Fruit fly (Drosophila melanogaster) whole organism, embryonic: ENCODE results near the gene foxo.

ENCODE experiments used
- Asciz ChIP-seq: fragments of 200-800 bp; sonication (Bioruptor generic); optimal IDR thresholded peaks from 2 replicates; lab custom pipeline; 2017; ENCODE audit warnings: missing biosample characterization, mild to moderate bottlenecking, missing genetic modification characterization, missing genetic modification reagents
- Atf-2 ChIP-seq: fragments of 200-800 bp; sonication (Bioruptor generic); optimal IDR thresholded peaks from 2 replicates; lab custom pipeline; 2016; ENCODE audit warnings: missing biosample characterization, missing genetic modification characterization
- Blimp-1 ChIP-seq: fragments of 200-800 bp; sonication (Bioruptor generic); optimal IDR thresholded peaks from 3 replicates; lab custom pipeline; 2018; ENCODE audit warnings: missing biosample characterization, missing genetic modification characterization, mild to moderate bottlenecking, moderate library complexity, missing genetic modification reagents
- CG10431 ChIP-seq: fragments of 200-800 bp; sonication (Bioruptor generic); optimal IDR thresholded peaks from 3 replicates; lab custom pipeline; 2018; ENCODE audit warnings: missing biosample characterization, mild to moderate bottlenecking, missing genetic modification characterization
- CG10462 ChIP-seq: fragments of 200-800 bp; sonication (Bioruptor generic); optimal IDR thresholded peaks from 2 replicates; lab custom pipeline; 2016; ENCODE audit warnings: missing biosample characterization, missing genetic modification characterization
- CG11723 ChIP-seq: fragments of 200-800 bp; sonication (Bioruptor generic); optimal IDR thresholded peaks from 2 replicates; lab custom pipeline; 2017; ENCODE audit warnings: missing biosample characterization, mild to moderate bottlenecking, missing genetic modification characterization
- CG13775 ChIP-seq: fragments of 200-800 bp; sonication (Bioruptor generic); optimal IDR thresholded peaks from 3 replicates; lab custom pipeline; 2017; ENCODE audit warnings: missing biosample characterization, mild to moderate bottlenecking, missing genetic modification characterization
- CG14710 ChIP-seq: fragments of 200-800 bp; sonication (Bioruptor generic); optimal IDR thresholded peaks from 3 replicates; lab custom pipeline; 2019; ENCODE audit warnings: missing biosample characterization, mild to moderate bottlenecking, missing genetic modification characterization, moderate library complexity
- CG15073 ChIP-seq: fragments of 200-800 bp; sonication (Bioruptor generic); optimal IDR thresholded peaks from 2 replicates; lab custom pipeline; 2016; ENCODE audit warnings: missing biosample characterization, missing genetic modification characterization
- CG15696 ChIP-seq: fragments of 200-800 bp; sonication (Bioruptor generic); optimal IDR thresholded peaks from 2 replicates; lab custom pipeline; 2019; ENCODE audit warnings: missing biosample characterization, mild to moderate bottlenecking, missing genetic modification characterization, moderate library complexity
- CG17385 ChIP-seq: fragments of 200-800 bp; sonication (Bioruptor generic); optimal IDR thresholded peaks from 3 replicates; lab custom pipeline; 2018; ENCODE audit warnings: missing biosample characterization, mild to moderate bottlenecking, missing genetic modification characterization
- CG18262 ChIP-seq: fragments of 200-800 bp; optimal IDR thresholded peaks from 3 replicates; lab custom pipeline; 2019; ENCODE audit warnings: missing biosample characterization, mild to moderate bottlenecking, missing genetic modification characterization, moderate library complexity
- CG31441 ChIP-seq: fragments of 200-800 bp; sonication (Bioruptor generic); IDR thresholded peaks from 2 replicates; pipeline ENCODE4 v1.3.6; 2022; ENCODE audit warnings: missing biosample characterization, missing genetic modification characterization
- CG3281 ChIP-seq: fragments of 200-800 bp; sonication (Bioruptor generic); optimal IDR thresholded peaks from 3 replicates; lab custom pipeline; 2017; ENCODE audit warnings: missing biosample characterization, mild to moderate bottlenecking, missing genetic modification characterization
- CG33213 ChIP-seq: fragments of 200-800 bp; sonication (Bioruptor generic); optimal IDR thresholded peaks from 3 replicates; lab custom pipeline; 2016; ENCODE audit warnings: missing biosample characterization, missing genetic modification characterization
- CG33557 ChIP-seq: fragments of 200-800 bp; sonication (Bioruptor generic); optimal IDR thresholded peaks from 2 replicates; lab custom pipeline; 2019; ENCODE audit warnings: missing biosample characterization, mild to moderate bottlenecking, missing genetic modification characterization, moderate library complexity
- CG6254 ChIP-seq: fragments of 200-800 bp; sonication (Bioruptor generic); optimal IDR thresholded peaks from 3 replicates; lab custom pipeline; 2017; ENCODE audit warnings: mild to moderate bottlenecking, missing biosample characterization, missing genetic modification reagents, missing genetic modification characterization
- CG9437 ChIP-seq: fragments of 200-800 bp; sonication (Bioruptor generic); optimal IDR thresholded peaks from 2 replicates; lab custom pipeline; 2018; ENCODE audit warnings: missing biosample characterization, mild to moderate bottlenecking, missing genetic modification characterization
- CoRest ChIP-seq: fragments of 200-800 bp; sonication (Bioruptor generic); optimal IDR thresholded peaks from 3 replicates; lab custom pipeline; 2018; ENCODE audit warnings: missing biosample characterization, mild to moderate bottlenecking, missing genetic modification characterization, moderate library complexity
- Hr39 ChIP-seq: fragments of >200 bp; optimal IDR thresholded peaks from 2 replicates; lab custom pipeline; 2017
- Hr78 ChIP-seq, 2 experiments: fragments of 200-800 bp in 1 of 2; fragments of >200 bp in 1 of 2; sonication (Bioruptor generic) in 1 of 2; optimal IDR thresholded peaks; 2 replicates each; lab custom pipeline; 2017 to 2019; ENCODE audit warnings: missing biosample characterization in 2 of 2, missing genetic modification characterization in 2 of 2, mild to moderate bottlenecking in 1 of 2, moderate library complexity in 1 of 2
- Kr ChIP-seq: fragments of 200-800 bp; sonication (Bioruptor generic); optimal IDR thresholded peaks from 2 replicates; lab custom pipeline; 2017; ENCODE audit warnings: missing biosample characterization, mild to moderate bottlenecking, missing genetic modification characterization
- Neu2 ChIP-seq: fragments of 200-800 bp; sonication (Bioruptor generic); optimal IDR thresholded peaks from 3 replicates; lab custom pipeline; 2016; ENCODE audit warnings: missing biosample characterization, missing genetic modification characterization, borderline replicate concordance
- Nf-YC ChIP-seq: fragments of 200-800 bp; optimal IDR thresholded peaks from 3 replicates; lab custom pipeline; 2019; ENCODE audit warnings: missing biosample characterization, mild to moderate bottlenecking, missing genetic modification characterization, moderate library complexity
- Optix ChIP-seq: fragments of 200-800 bp; sonication (Bioruptor generic); IDR thresholded peaks from 3 replicates; pipeline ENCODE4 v1.3.6; 2022; ENCODE audit warnings: missing biosample characterization, missing genetic modification characterization
- Ravus ChIP-seq: fragments of 200-800 bp; sonication (Bioruptor generic); IDR thresholded peaks from 2 replicates; pipeline ENCODE4 v1.3.6; 2022; ENCODE audit warnings: missing biosample characterization, missing genetic modification characterization
- Side ChIP-seq: fragments of 200-800 bp; sonication (Bioruptor generic); optimal IDR thresholded peaks from 2 replicates; lab custom pipeline; 2016; ENCODE audit warnings: missing biosample characterization, missing genetic modification characterization
- Sin3A ChIP-seq: fragments of >200 bp; optimal IDR thresholded peaks from 2 replicates; lab custom pipeline; 2018
- Spps ChIP-seq: fragments of 200-800 bp; sonication (Bioruptor generic); optimal IDR thresholded peaks from 2 replicates; lab custom pipeline; 2018; ENCODE audit warnings: missing biosample characterization, mild to moderate bottlenecking, missing genetic modification characterization
- Xbp1 ChIP-seq: fragments of 200-800 bp; sonication (Bioruptor generic); optimal IDR thresholded peaks from 3 replicates; lab custom pipeline; 2016; ENCODE audit warnings: missing biosample characterization, mild to moderate bottlenecking, missing genetic modification characterization
- al ChIP-seq: fragments of 200-800 bp; sonication (Bioruptor generic); IDR thresholded peaks from 2 replicates; pipeline ENCODE4 v1.3.6; 2022; ENCODE audit warnings: missing biosample characterization, missing genetic modification characterization
- ara ChIP-seq: fragments of 200-800 bp; sonication (Bioruptor generic); IDR thresholded peaks from 2 replicates; pipeline ENCODE4 v1.3.6; 2022; ENCODE audit warnings: missing biosample characterization, missing genetic modification characterization
- caup ChIP-seq: fragments of 200-800 bp; sonication (Bioruptor generic); optimal IDR thresholded peaks from 3 replicates; lab custom pipeline; 2017; ENCODE audit warnings: missing biosample characterization, mild to moderate bottlenecking, missing genetic modification characterization, moderate library complexity; ENCODE audit not compliant: severe bottlenecking
- chinmo ChIP-seq: fragments of 200-800 bp; sonication (Bioruptor generic); IDR thresholded peaks from 4 replicates; pipeline ENCODE4 v1.3.6; 2022; ENCODE audit warnings: missing biosample characterization, missing genetic modification characterization; ENCODE audit not compliant: partially characterized antibody
- dimm ChIP-seq: fragments of 200-800 bp; sonication (Bioruptor generic); IDR thresholded peaks from 2 replicates; pipeline ENCODE4 v1.3.6; 2022; ENCODE audit warnings: missing biosample characterization, missing genetic modification characterization
- dm ChIP-seq: fragments of 200-800 bp; sonication (Bioruptor generic); optimal IDR thresholded peaks from 3 replicates; lab custom pipeline; 2016; ENCODE audit warnings: missing biosample characterization, missing genetic modification characterization
- dmrt99B ChIP-seq: fragments of 200-800 bp; sonication (Bioruptor generic); optimal IDR thresholded peaks from 2 replicates; lab custom pipeline; 2018; ENCODE audit warnings: missing biosample characterization, mild to moderate bottlenecking, missing genetic modification characterization, moderate library complexity
- dysf ChIP-seq: fragments of 200-800 bp; sonication (Bioruptor generic); IDR thresholded peaks from 3 replicates; pipeline ENCODE4 v1.3.6; 2022; ENCODE audit warnings: missing biosample characterization, missing genetic modification characterization
- fu2 ChIP-seq: fragments of 200-800 bp; sonication (Bioruptor generic); optimal IDR thresholded peaks from 2 replicates; lab custom pipeline; 2016; ENCODE audit warnings: missing biosample characterization, missing genetic modification characterization
- gfzf ChIP-seq: fragments of 200-800 bp; sonication (Bioruptor generic); optimal IDR thresholded peaks from 2 replicates; lab custom pipeline; 2016; ENCODE audit warnings: missing biosample characterization, mild to moderate bottlenecking, missing genetic modification characterization, moderate library complexity
- gsb-n ChIP-seq: fragments of 200-800 bp; sonication (Bioruptor generic); optimal IDR thresholded peaks from 3 replicates; lab custom pipeline; 2018; ENCODE audit warnings: missing biosample characterization, mild to moderate bottlenecking, missing genetic modification characterization
- nau ChIP-seq: fragments of 200-800 bp; sonication (Bioruptor generic); optimal IDR thresholded peaks from 3 replicates; lab custom pipeline; 2017; ENCODE audit warnings: missing biosample characterization, mild to moderate bottlenecking, missing genetic modification characterization, missing genetic modification reagents
- oc ChIP-seq: fragments of 200-800 bp; sonication (Bioruptor generic); optimal IDR thresholded peaks from 2 replicates; lab custom pipeline; 2018; ENCODE audit warnings: missing biosample characterization, mild to moderate bottlenecking, missing genetic modification characterization, moderate library complexity
- ranshi ChIP-seq: fragments of 200-800 bp; sonication (Bioruptor generic); IDR thresholded peaks from 2 replicates; pipeline ENCODE4 v1.3.6; 2022; ENCODE audit warnings: missing biosample characterization, missing genetic modification characterization
- sens-2 ChIP-seq: fragments of 200-800 bp; sonication (Bioruptor generic); IDR thresholded peaks from 2 replicates; pipeline ENCODE4 v1.3.6; 2022; ENCODE audit warnings: missing biosample characterization, missing genetic modification characterization
- slbo ChIP-seq: fragments of 200-800 bp; sonication (Bioruptor generic); IDR thresholded peaks from 2 replicates; pipeline ENCODE4 v1.3.6; 2022; ENCODE audit warnings: missing biosample characterization, missing genetic modification characterization
- slou ChIP-seq: fragments of 200-800 bp; sonication (Bioruptor generic); optimal IDR thresholded peaks from 3 replicates; lab custom pipeline; 2016; ENCODE audit warnings: missing biosample characterization, missing genetic modification characterization
- tll ChIP-seq, 2 experiments: fragments of 200-800 bp in 1 of 2; fragments of >200 bp in 1 of 2; sonication (Bioruptor generic) in 1 of 2; optimal IDR thresholded peaks; 2 replicates each; lab custom pipeline; 2017 to 2019; ENCODE audit warnings: missing biosample characterization in 2 of 2, missing genetic modification characterization in 2 of 2, mild to moderate bottlenecking in 1 of 2, moderate library complexity in 1 of 2
- trh ChIP-seq: fragments of 200-800 bp; sonication (Bioruptor generic); optimal IDR thresholded peaks from 2 replicates; lab custom pipeline; 2016; ENCODE audit warnings: missing biosample characterization, missing genetic modification characterization
- wdn ChIP-seq: fragments of 200-800 bp; sonication (Bioruptor generic); IDR thresholded peaks from 2 replicates; pipeline ENCODE4 v1.3.6; 2022; ENCODE audit warnings: missing biosample characterization, missing genetic modification characterization

Gene foxo

DNA sequence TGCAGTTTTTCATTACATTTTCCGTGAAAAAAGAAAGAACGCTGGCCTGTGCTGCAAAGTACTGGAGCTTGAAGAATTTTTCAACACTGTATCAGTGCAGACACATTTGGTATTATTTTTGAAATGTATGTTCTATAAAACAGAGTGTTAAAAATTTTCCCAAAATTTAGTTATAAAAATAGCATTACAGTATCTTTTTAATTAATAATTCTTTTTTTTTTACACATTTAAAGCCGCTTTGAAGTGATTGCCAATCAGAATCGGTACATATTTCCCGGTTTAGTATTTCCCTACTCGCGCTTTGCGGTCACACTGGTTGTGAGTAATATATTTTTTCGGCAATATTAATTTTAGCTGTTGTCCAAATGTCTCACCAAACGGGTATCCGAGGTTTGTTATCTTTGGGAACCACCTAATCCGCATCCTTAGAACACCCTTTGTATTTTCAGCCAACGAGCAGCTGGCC lies 65.6 kb downstream of the foxo start, which contains the start of the genes Abi and twf (continued):
- peak; percentile 32; the same call in 1 of the 2 replicates for TF ChIP-seq wdn
- no peak for TF ChIP-seq dimm
- peak; percentile 58 for TF ChIP-seq CG18262
- no peak for TF ChIP-seq CG10431 (GFP tag; lab: Kevin White, UChicago)
- peak; percentile 71 for TF ChIP-seq CG31441 (GFP tag; lab: Robert Waterston, UW)
- peak; percentile 50 for TF ChIP-seq CG15696 (tag; lab: Kevin White, UChicago)
- TF ChIP-seq gsb-n (tag; lab: Kevin White, UChicago), result peak; percentile 57
- peak; percentile 77 for TF ChIP-seq CoRest
- TF ChIP-seq dmrt99B, result peak; percentile 49
- peak; percentile 74 for TF ChIP-seq fu2 (GFP tag; lab: Kevin White, UChicago)
- TF ChIP-seq caup (GFP tag; lab: Kevin White, UChicago), result peak; percentile 68
- peak; percentile 60 for TF ChIP-seq Blimp-1 (GFP tag; lab: Kevin White, UChicago)
- no peak for TF ChIP-seq Neu2
- peak; percentile 86 for TF ChIP-seq CG14710 (tag; lab: Kevin White, UChicago)
- TF ChIP-seq Optix, result no peak
- no peak for TF ChIP-seq Hr39 (lab: Kevin White, UChicago)
- no peak for TF ChIP-seq CG6254 (GFP tag; lab: Kevin White, UChicago)
- no peak for TF ChIP-seq chinmo (GFP tag; lab: Robert Waterston, UW)
- 0 out of 2 replicates have a peak, but pooled peaks have one; percentile 41 for TF ChIP-seq al (GFP tag; lab: Robert Waterston, UW)
- TF ChIP-seq nau (GFP tag; lab: Kevin White, UChicago), result no peak
- peak; percentile 54 for TF ChIP-seq slou
- TF ChIP-seq Nf-YC (tag; lab: Kevin White, UChicago), result no peak
- peak; percentile 64 for TF ChIP-seq Sin3A (lab: Kevin White, UChicago)
- TF ChIP-seq CG3281 (GFP tag; lab: Kevin White, UChicago), result peak; percentile 60
- TF ChIP-seq dm (GFP tag; lab: Kevin White, UChicago), result peak; percentile 17
- peak; percentile 32; the same call in 1 of the 2 replicates for TF ChIP-seq ranshi (GFP tag; lab: Robert Waterston, UW)
- TF ChIP-seq CG17385 (GFP tag; lab: Kevin White, UChicago), result peak; percentile 62
- no peak for TF ChIP-seq CG15073 (GFP tag; lab: Kevin White, UChicago)
- TF ChIP-seq sens-2 (GFP tag; lab: Robert Waterston, UW), result no peak
- peak; percentile 38 for TF ChIP-seq trh (GFP tag; lab: Kevin White, UChicago)
- TF ChIP-seq CG33557 (GFP tag; lab: Kevin White, UChicago), result peak; percentile 49
- TF ChIP-seq Ravus (GFP tag; lab: Robert Waterston, UW), result no peak
- TF ChIP-seq gfzf (GFP tag; lab: Kevin White, UChicago), result peak; percentile 75
- TF ChIP-seq CG9437 (GFP tag; lab: Kevin White, UChicago), result peak; percentile 56
- no peak for TF ChIP-seq Kr
- TF ChIP-seq dysf, result peak; percentile 60; the same call in 2 of the 3 replicates
- no peak for TF ChIP-seq CG11723 (GFP tag; lab: Kevin White, UChicago)
- TF ChIP-seq ara (GFP tag; lab: Robert Waterston, UW), result peak; percentile 25; the same call in 1 of the 2 replicates
- TF ChIP-seq tll (GFP tag; optimal IDR thresholded peaks at IDR 0.05; lab: Kevin White, UChicago), result no peak
- no peak for TF ChIP-seq Hr78 (GFP tag; optimal IDR thresholded peaks at IDR 0.05; lab: Kevin White, UChicago)
- peak; percentile 22 for TF ChIP-seq Asciz (GFP tag; lab: Kevin White, UChicago)
- peak; percentile 29 for TF ChIP-seq Spps (tag; lab: Kevin White, UChicago)
- TF ChIP-seq CG13775, result peak; percentile 74
- TF ChIP-seq oc, result no peak
- TF ChIP-seq CG10462 (GFP tag; lab: Kevin White, UChicago), result peak; percentile 39
- TF ChIP-seq CG33213 (GFP tag; lab: Kevin White, UChicago), result peak; percentile 29
- peak; percentile 6 for TF ChIP-seq Atf-2 (GFP tag; lab: Kevin White, UChicago)
- peak; percentile 79 for TF ChIP-seq Xbp1
- TF ChIP-seq slbo, result peak; percentile 80
- TF ChIP-seq Side (GFP tag; lab: Kevin White, UChicago), result peak; percentile 5
